Worm (Caenorhabditis elegans) whole organism, young adult: ENCODE results near the gene moa-1.
A peak's percentile ranks its signal among the peaks of the same experiment; 100 is the strongest.

Experiments
- C06A6.2 ChIP-seq: fragments of 200-800 bp; sonication (Bioruptor generic); conservative IDR thresholded peaks from 2 replicates; pipeline ENCODE4 v1.3.6; 2022; ENCODE audit warnings: missing genetic modification characterization, missing compliant biosample characterization
- D2030.7 ChIP-seq: fragments of 200-800 bp; sonication (Bioruptor generic); IDR thresholded peaks from 2 replicates; pipeline ENCODE4 v1.3.6; 2022; ENCODE audit warnings: missing genetic modification reagents, missing genetic modification characterization, missing compliant biosample characterization
- F39B2.1 ChIP-seq: fragments of 200-800 bp; sonication (Bioruptor generic); IDR thresholded peaks from 2 replicates; pipeline ENCODE4 v1.3.6; 2022; ENCODE audit warnings: missing genetic modification reagents, missing genetic modification characterization, missing compliant biosample characterization
- F55B11.4 ChIP-seq: sonication (generic microtip); optimal IDR thresholded peaks from 2 replicates; lab custom pipeline; 2016; ENCODE audit warnings: missing compliant biosample characterization, missing genetic modification characterization, borderline replicate concordance; ENCODE audit not compliant: insufficient read depth
- Y53G8AR.9 ChIP-seq: fragments of 200-800 bp; sonication (Bioruptor generic); conservative IDR thresholded peaks from 2 replicates; pipeline ENCODE4 v1.3.6; 2022; ENCODE audit warnings: missing genetic modification reagents, missing genetic modification characterization, missing compliant biosample characterization
- Y56A3A.18 ChIP-seq: fragments of 200-800 bp; sonication (Bioruptor generic); IDR thresholded peaks from 2 replicates; pipeline ENCODE4 v1.3.6; 2022; ENCODE audit warnings: missing genetic modification reagents, missing genetic modification characterization, missing compliant biosample characterization
- Y95B8A.8 ChIP-seq: fragments of 200-800 bp; sonication (Bioruptor generic); IDR thresholded peaks from 2 replicates; pipeline ENCODE4 v1.3.6; 2022; ENCODE audit warnings: missing genetic modification reagents, missing genetic modification characterization, missing compliant biosample characterization
- ZK185.1 ChIP-seq: sonication (generic microtip); optimal IDR thresholded peaks from 2 replicates; lab custom pipeline; 2016; ENCODE audit warnings: mild to moderate bottlenecking, missing genetic modification characterization, missing compliant biosample characterization; ENCODE audit not compliant: poor library complexity, severe bottlenecking
- ama-1 ChIP-seq, 3 experiments: fragments of 150-350 bp in 1 of 3; sonication (generic microtip) in 2 of 3; optimal IDR thresholded peaks; 2 replicates each; lab custom pipeline; 2014 to 2018; ENCODE audit warnings: missing biosample characterization in 2 of 3, missing genetic modification characterization in 2 of 3, missing genetic modification reagents in 2 of 3
- atf-7 ChIP-seq: sonication (generic microtip); optimal IDR thresholded peaks from 2 replicates; lab custom pipeline; 2017; ENCODE audit warnings: mild to moderate bottlenecking, missing genetic modification characterization, missing compliant biosample characterization
- ceh-27 ChIP-seq: fragments of 200-800 bp; sonication (Bioruptor generic); optimal IDR thresholded peaks from 2 replicates; lab custom pipeline; 2018; ENCODE audit warnings: mild to moderate bottlenecking, missing genetic modification characterization, moderate library complexity, missing compliant biosample characterization
- ceh-40 ChIP-seq: fragments of 200-800 bp; sonication (Bioruptor generic); IDR thresholded peaks from 2 replicates; pipeline ENCODE4 v1.3.6; 2022; ENCODE audit warnings: missing genetic modification characterization, missing compliant biosample characterization
- die-1 ChIP-seq: sonication (generic microtip); optimal IDR thresholded peaks from 2 replicates; lab custom pipeline; 2016; ENCODE audit warnings: missing genotype, mild to moderate bottlenecking, missing genetic modification characterization, missing compliant biosample characterization
- egl-44 ChIP-seq: fragments of 200-800 bp; sonication (Bioruptor generic); IDR thresholded peaks from 2 replicates; pipeline ENCODE4 v1.3.6; 2022; ENCODE audit warnings: missing genetic modification reagents, missing genetic modification characterization, missing compliant biosample characterization
- ekl-4 ChIP-seq: fragments of 200-800 bp; sonication (Bioruptor generic); IDR thresholded peaks from 2 replicates; pipeline ENCODE4 v1.3.6; 2022; ENCODE audit warnings: missing genetic modification reagents, missing genetic modification characterization, missing compliant biosample characterization
- ets-4 ChIP-seq: fragments of 200-800 bp; sonication (Bioruptor generic); optimal IDR thresholded peaks from 2 replicates; lab custom pipeline; 2018; ENCODE audit warnings: mild to moderate bottlenecking, missing genetic modification characterization, missing compliant biosample characterization
- fkh-3 ChIP-seq: sonication (generic microtip); optimal IDR thresholded peaks from 2 replicates; lab custom pipeline; 2016; ENCODE audit warnings: mild to moderate bottlenecking, missing genetic modification characterization, missing compliant biosample characterization
- gei-17 ChIP-seq: fragments of 200-800 bp; sonication (Bioruptor generic); optimal IDR thresholded peaks from 2 replicates; lab custom pipeline; 2018; ENCODE audit warnings: mild to moderate bottlenecking, missing genetic modification characterization, missing compliant biosample characterization
- hrde-1 ChIP-seq: sonication (generic microtip); optimal IDR thresholded peaks from 2 replicates; lab custom pipeline; 2016; ENCODE audit warnings: missing genetic modification characterization, mild to moderate bottlenecking, missing compliant biosample characterization, moderate library complexity, missing genotype, missing genetic modification reagents, borderline replicate concordance
- hsf-1 ChIP-seq: fragments of 200-800 bp; sonication (Bioruptor generic); IDR thresholded peaks from 2 replicates; pipeline ENCODE4 v1.3.6; 2022; ENCODE audit warnings: missing genetic modification reagents, missing genetic modification characterization, missing compliant biosample characterization
- lag-1 ChIP-seq: fragments of 200-800 bp; sonication (Bioruptor generic); IDR thresholded peaks from 2 replicates; pipeline ENCODE4 v1.3.6; 2022; ENCODE audit warnings: missing genetic modification reagents, missing genetic modification characterization, missing compliant biosample characterization
- let-607 ChIP-seq, 2 experiments: fragments of 200-800 bp in 1 of 2; sonication (Bioruptor generic) in 1 of 2; sonication (generic microtip) in 1 of 2; optimal IDR thresholded peaks; 2 replicates each; lab custom pipeline; 2016 to 2018; ENCODE audit warnings: mild to moderate bottlenecking in 2 of 2, missing compliant biosample characterization in 2 of 2, missing genetic modification characterization in 2 of 2, moderate library complexity in 2 of 2, missing genotype in 1 of 2
- lin-35 ChIP-seq, 3 experiments: fragments of 150-350 bp in 2 of 3; sonication (generic microtip) in 1 of 3; optimal IDR thresholded peaks; 2 replicates each; lab custom pipeline; 2014 to 2018; ENCODE audit warnings: missing biosample characterization in 3 of 3, missing genetic modification characterization in 3 of 3, missing genetic modification reagents in 3 of 3
- lin-40 ChIP-seq: sonication (generic microtip); optimal IDR thresholded peaks from 2 replicates; lab custom pipeline; 2016; ENCODE audit warnings: missing genetic modification characterization, mild to moderate bottlenecking, missing compliant biosample characterization, missing genotype, missing genetic modification reagents
- lin-54 ChIP-seq: fragments of 200-800 bp; sonication (Bioruptor generic); optimal IDR thresholded peaks from 2 replicates; lab custom pipeline; 2018; ENCODE audit warnings: mild to moderate bottlenecking, missing genetic modification characterization, missing compliant biosample characterization
- lir-1 ChIP-seq: fragments of 200-800 bp; sonication (Bioruptor generic); conservative IDR thresholded peaks from 2 replicates; pipeline ENCODE4 v1.3.6; 2022; ENCODE audit warnings: missing genetic modification reagents, missing genetic modification characterization, missing compliant biosample characterization
- lsl-1 ChIP-seq: fragments of 200-800 bp; sonication (Bioruptor generic); optimal IDR thresholded peaks from 2 replicates; lab custom pipeline; 2018; ENCODE audit warnings: mild to moderate bottlenecking, missing genetic modification characterization, moderate library complexity, missing compliant biosample characterization
- madf-8 ChIP-seq: fragments of 200-800 bp; sonication (Bioruptor generic); conservative IDR thresholded peaks from 2 replicates; pipeline ENCODE4 v1.3.6; 2022; ENCODE audit warnings: missing genetic modification reagents, missing genetic modification characterization, missing compliant biosample characterization
- mcd-1 ChIP-seq: fragments of 200-800 bp; sonication (Bioruptor generic); IDR thresholded peaks from 2 replicates; pipeline ENCODE4 v1.3.6; 2022; ENCODE audit warnings: missing genetic modification reagents, missing genetic modification characterization, missing compliant biosample characterization
- mel-28 ChIP-seq: sonication (generic microtip); optimal IDR thresholded peaks from 2 replicates; lab custom pipeline; 2016; ENCODE audit warnings: borderline replicate concordance, mild to moderate bottlenecking, missing genetic modification characterization, missing compliant biosample characterization
- nfya-2 ChIP-seq: fragments of 200-800 bp; sonication (Bioruptor generic); IDR thresholded peaks from 2 replicates; pipeline ENCODE4 v1.3.6; 2022; ENCODE audit warnings: missing genetic modification reagents, missing genetic modification characterization, missing compliant biosample characterization
- nhr-179 ChIP-seq: sonication (generic microtip); optimal IDR thresholded peaks from 2 replicates; lab custom pipeline; 2016; ENCODE audit warnings: mild to moderate bottlenecking, missing genetic modification characterization, missing compliant biosample characterization
- nhr-80 ChIP-seq: sonication (generic microtip); optimal IDR thresholded peaks from 2 replicates; lab custom pipeline; 2016; ENCODE audit warnings: missing genetic modification characterization, missing compliant biosample characterization
- pbrm-1 ChIP-seq: fragments of 200-800 bp; sonication (Bioruptor generic); IDR thresholded peaks from 2 replicates; pipeline ENCODE4 v1.3.6; 2022; ENCODE audit warnings: missing genetic modification reagents, missing genetic modification characterization, missing compliant biosample characterization
- pha-4 ChIP-seq: fragments of 150-350 bp; sonication (generic microtip); optimal IDR thresholded peaks from 2 replicates; lab custom pipeline; 2014; ENCODE audit warnings: missing biosample characterization, missing genetic modification reagents, missing genetic modification characterization
- rcor-1 ChIP-seq: fragments of 200-800 bp; sonication (Bioruptor generic); IDR thresholded peaks from 2 replicates; pipeline ENCODE4 v1.3.6; 2022; ENCODE audit warnings: missing genetic modification reagents, missing genetic modification characterization, missing compliant biosample characterization
- snpc-4 ChIP-seq, 5 experiments: fragments of 150-350 bp in 1 of 5; sonication (generic microtip) in 4 of 5; optimal IDR thresholded peaks; 2 replicates each; lab custom pipeline; 2014 to 2018; ENCODE audit warnings: missing genetic modification characterization in 5 of 5, missing biosample characterization in 3 of 5, antibody characterized with exemption in 2 of 5, mild to moderate bottlenecking in 2 of 5, missing compliant biosample characterization in 2 of 5, missing genotype in 2 of 5, moderate library complexity in 2 of 5, missing genetic modification reagents in 1 of 5
- somi-1 ChIP-seq: fragments of 200-800 bp; sonication (Bioruptor generic); optimal IDR thresholded peaks from 2 replicates; lab custom pipeline; 2018; ENCODE audit warnings: mild to moderate bottlenecking, missing genetic modification characterization, missing compliant biosample characterization
- tbp1 ChIP-seq: fragments of 200-800 bp; sonication (Bioruptor generic); optimal IDR thresholded peaks from 2 replicates; lab custom pipeline; 2018; ENCODE audit warnings: mild to moderate bottlenecking, missing genetic modification characterization, missing compliant biosample characterization
- tbx-9 ChIP-seq: sonication (generic microtip); optimal IDR thresholded peaks from 2 replicates; lab custom pipeline; 2016; ENCODE audit warnings: borderline replicate concordance, missing genetic modification characterization, inconsistent platforms, missing compliant biosample characterization
- ztf-18 ChIP-seq: sonication (generic microtip); optimal IDR thresholded peaks from 2 replicates; lab custom pipeline; 2016; ENCODE audit warnings: missing genotype, mild to moderate bottlenecking, missing genetic modification characterization, missing compliant biosample characterization
- ztf-26 ChIP-seq: sonication (generic microtip); optimal IDR thresholded peaks from 2 replicates; lab custom pipeline; 2017; ENCODE audit warnings: missing genetic modification characterization, missing compliant biosample characterization
- ztf-6 ChIP-seq: fragments of 200-800 bp; sonication (Bioruptor generic); IDR thresholded peaks from 2 replicates; pipeline ENCODE4 v1.3.6; 2022; ENCODE audit warnings: missing genetic modification reagents, missing genetic modification characterization, missing compliant biosample characterization

moa-1 gene

ce11 chrIII:1926456-1926855, 43.2 kb downstream of the moa-1 start (continued):
- TF ChIP-seq Y53G8AR.9 (GFP tag; lab: Robert Waterston, UW) (peak; percentile 64; the same call in 1 of the 2 replicates), madf-8 (GFP tag; lab: Robert Waterston, UW) (no peak), die-1 (peak; percentile 64), lin-40 (tag; lab: Kevin White, UChicago) (peak; percentile 95), ztf-26 (tag; lab: Kevin White, UChicago) (peak; percentile 71), fkh-3 (no peak), ZK185.1 (tag; lab: Kevin White, UChicago) (no peak), ama-1 (optimal IDR thresholded peaks at IDR 0.05; lab: Kevin White, UChicago) (no peak), ama-1 (GFP tag; optimal IDR thresholded peaks at IDR 0.05; lab: Kevin White, UChicago) (no peak), nhr-80 (peak; percentile 88), lsl-1 (no peak), hrde-1 (no peak), nhr-179 (tag; lab: Kevin White, UChicago) (no peak), D2030.7 (GFP tag; lab: Robert Waterston, UW) (no peak), let-607 (tag; optimal IDR thresholded peaks at IDR 0.05; lab: Kevin White, UChicago) (peak in 1 of 2 experiments; percentile 41), Y56A3A.18 (GFP tag; lab: Robert Waterston, UW) (0 out of 2 replicates have a peak, but pooled peaks have one; percentile 21), egl-44 (GFP tag; lab: Robert Waterston, UW) (no peak), pbrm-1 (GFP tag; lab: Robert Waterston, UW) (peak; percentile 68), rcor-1 (GFP tag; lab: Robert Waterston, UW) (peak; percentile 57), nfya-2 (no peak), ets-4 (GFP tag; lab: Kevin White, UChicago) (no peak), F39B2.1 (GFP tag; lab: Robert Waterston, UW) (no peak), tbx-9 (tag; lab: Kevin White, UChicago) (no peak), lir-1 (GFP tag; lab: Robert Waterston, UW) (0 out of 2 replicates have a peak, but pooled peaks have one; percentile 12), somi-1 (GFP tag; lab: Kevin White, UChicago) (peak; percentile 95), ceh-27 (GFP tag; lab: Kevin White, UChicago) (peak; percentile 69), tbp1 (peak; percentile 51), gei-17 (GFP tag; lab: Kevin White, UChicago) (peak; percentile 61), ekl-4 (GFP tag; lab: Robert Waterston, UW) (peak; percentile 54; the same call in 1 of the 2 replicates), mcd-1 (GFP tag; lab: Robert Waterston, UW) (peak; percentile 82), Y95B8A.8 (GFP tag; lab: Robert Waterston, UW) (peak; percentile 50; the same call in 1 of the 2 replicates), lin-54 (GFP tag; lab: Kevin White, UChicago) (peak; percentile 41), lag-1 (GFP tag; lab: Robert Waterston, UW) (peak; percentile 81; the same call in 1 of the 2 replicates), snpc-4 (GFP tag; optimal IDR thresholded peaks at IDR 0.05; lab: Kevin White, UChicago) (no peak), snpc-4 (tag; optimal IDR thresholded peaks at IDR 0.05; lab: Kevin White, UChicago) (peak in 2 of 4 experiments; percentile 54 to 58), hsf-1 (no peak), pha-4 (tag; lab: Kevin White, UChicago) (peak; percentile 79), ceh-40 (GFP tag; lab: Robert Waterston, UW) (no peak), C06A6.2 (peak; percentile 91), atf-7 (tag; lab: Kevin White, UChicago) (peak; percentile 86), ztf-6 (GFP tag; lab: Robert Waterston, UW) (0 out of 2 replicates have a peak, but pooled peaks have one; percentile 32), mel-28 (no peak), lin-35 (GFP tag; optimal IDR thresholded peaks at IDR 0.05; lab: Kevin White, UChicago) (peak in 1 of 3 experiments; percentile 35), F55B11.4 (tag; lab: Kevin White, UChicago) (no peak), ztf-18 (no peak)
